Fruit fly (Drosophila melanogaster): ENCODE measurements around the gene EndoA.

Gene EndoA

dm6 chr3R:18916715-18917253 lies 10.4 kb downstream of the EndoA start (continued):
- TF ChIP-seq lab (GFP tag; optimal IDR thresholded peaks at IDR 0.05) (peak; percentile 77), fd3F (GFP tag; optimal IDR thresholded peaks at IDR 0.05) (no peak), Fer3 (tag; optimal IDR thresholded peaks at IDR 0.05) (peak; percentile 19), Trl (optimal IDR thresholded peaks at IDR 0.05) (peak; percentile 58 to 69), Trl (GFP tag; optimal IDR thresholded peaks at IDR 0.05) (no peak), MBD-R2 (GFP tag; IDR thresholded peaks at IDR 0.05) (no peak), wek (GFP tag; optimal IDR thresholded peaks at IDR 0.05) (no peak), gce (GFP tag; IDR thresholded peaks at IDR 0.05) (no peak), CG2129 (GFP tag; IDR thresholded peaks at IDR 0.05; ENCODE audit: partially characterized antibody) (no peak), sisA (GFP tag; IDR thresholded peaks at IDR 0.05) (no peak), CG9437 (GFP tag; optimal IDR thresholded peaks at IDR 0.05) (no peak), Med (GFP tag) (peak; percentile 60), ERR (GFP tag; optimal IDR thresholded peaks at IDR 0.05) (peak; percentile 68), CG12236 (GFP tag; optimal IDR thresholded peaks at IDR 0.05) (no peak), CG17802 (tag; optimal IDR thresholded peaks at IDR 0.05) (no peak), lbe (GFP tag; optimal IDR thresholded peaks at IDR 0.05) (peak; percentile 73), CG15269 (tag; optimal IDR thresholded peaks at IDR 0.05) (peak; percentile 44), ssp (GFP tag; IDR thresholded peaks at IDR 0.05) (no peak), NC2β (GFP tag; optimal IDR thresholded peaks at IDR 0.05) (no peak), ci (GFP tag; IDR thresholded peaks at IDR 0.05) (no peak), CG2199 (GFP tag; IDR thresholded peaks at IDR 0.05) (peak; percentile 78; the same call in 1 of the 3 replicates), CG16815 (GFP tag; optimal IDR thresholded peaks at IDR 0.05) (no peak), CG6254 (GFP tag; optimal IDR thresholded peaks at IDR 0.05) (no peak), Sry-β (GFP tag; optimal IDR thresholded peaks at IDR 0.05) (no peak), CG5245 (GFP tag; optimal IDR thresholded peaks at IDR 0.05) (no peak), CG9609 (GFP tag; optimal IDR thresholded peaks at IDR 0.05) (no peak), CG1529 (GFP tag; optimal IDR thresholded peaks at IDR 0.05) (no peak), rib (GFP tag; IDR thresholded peaks at IDR 0.05) (peak; percentile 88), Xrp1 (GFP tag; IDR thresholded peaks at IDR 0.05) (peak; percentile 32; the same call in 1 of the 2 replicates), shn (GFP tag; optimal IDR thresholded peaks at IDR 0.05) (no peak), inv (GFP tag; IDR thresholded peaks at IDR 0.05; ENCODE audit: partially characterized antibody) (no peak), HHEX (GFP tag; optimal IDR thresholded peaks at IDR 0.05) (peak; percentile 32), Nf-YA (GFP tag; IDR thresholded peaks at IDR 0.05) (no peak), bcd (GFP tag; optimal IDR thresholded peaks at IDR 0.05) (no peak), CG10959 (GFP tag; IDR thresholded peaks at IDR 0.05) (no peak), CG3065 (GFP tag; optimal IDR thresholded peaks at IDR 0.05) (no peak), CG13287 (GFP tag; IDR thresholded peaks at IDR 0.05; ENCODE audit: partially characterized antibody) (peak; percentile 34; the same call in 1 of the 2 replicates), CG3847 (GFP tag; IDR thresholded peaks at IDR 0.05) (no peak), CG4404 (GFP tag; IDR thresholded peaks at IDR 0.05) (no peak), CG10274 (GFP tag; optimal IDR thresholded peaks at IDR 0.05) (no peak), nom (GFP tag; optimal IDR thresholded peaks at IDR 0.05) (no peak), Meics (GFP tag; optimal IDR thresholded peaks at IDR 0.05) (peak; percentile 17), CG6683 (GFP tag; optimal IDR thresholded peaks at IDR 0.05) (no peak), CG34376 (GFP tag; optimal IDR thresholded peaks at IDR 0.05) (peak; percentile 93), Tbp (GFP tag; optimal IDR thresholded peaks at IDR 0.05) (no peak), usp (GFP tag; optimal IDR thresholded peaks at IDR 0.05) (no peak), eve (GFP tag; optimal IDR thresholded peaks at IDR 0.05) (peak in 1 of 2 experiments; percentile 73), CG15514 (GFP tag; optimal IDR thresholded peaks at IDR 0.05) (peak; percentile 16), CG2875 (GFP tag; optimal IDR thresholded peaks at IDR 0.05) (no peak), lilli (GFP tag; optimal IDR thresholded peaks at IDR 0.05) (peak; percentile 28), CG10267 (tag; optimal IDR thresholded peaks at IDR 0.05) (no peak)

Data from whole organism, embryonic.